Fruit fly (Drosophila melanogaster) whole organism, wandering third instar larva: ENCODE data around the gene CG33229.

Source experiments
- HLH106 ChIP-seq: fragments of 200-800 bp; optimal IDR thresholded peaks from 3 replicates; lab custom pipeline; 2019; ENCODE audit warnings: missing biosample characterization, mild to moderate bottlenecking, missing genetic modification characterization, moderate library complexity
- Hr78 ChIP-seq: fragments of >200 bp; optimal IDR thresholded peaks from 2 replicates; lab custom pipeline; 2017; ENCODE audit warnings: missing biosample characterization, missing genetic modification characterization
- Hr83 ChIP-seq: fragments of 200-300 bp; sonication (Bioruptor generic); optimal IDR thresholded peaks from 2 replicates; lab custom pipeline; 2016; ENCODE audit warnings: missing biosample characterization, mild to moderate bottlenecking, missing genetic modification characterization, moderate library complexity; ENCODE audit not compliant: poor library complexity, severe bottlenecking
- Mio ChIP-seq: sonication (Bioruptor generic); optimal IDR thresholded peaks from 2 replicates; lab custom pipeline; 2016; ENCODE audit warnings: missing biosample characterization, missing genetic modification characterization
- OdsH ChIP-seq: fragments of 200-800 bp; sonication (Bioruptor generic); optimal IDR thresholded peaks from 2 replicates; lab custom pipeline; 2016; ENCODE audit warnings: missing biosample characterization, mild to moderate bottlenecking, missing genetic modification characterization
- brk ChIP-seq: fragments of 200-800 bp; sonication (Bioruptor generic); optimal IDR thresholded peaks from 2 replicates; lab custom pipeline; 2016; ENCODE audit warnings: missing biosample characterization, mild to moderate bottlenecking, missing genetic modification characterization
- dsf ChIP-seq: sonication (Bioruptor generic); optimal IDR thresholded peaks from 2 replicates; lab custom pipeline; 2016; ENCODE audit warnings: missing biosample characterization, missing genetic modification characterization, borderline replicate concordance
- pan ChIP-seq: fragments of >200 bp; optimal IDR thresholded peaks from 2 replicates; lab custom pipeline; 2017
- psq ChIP-seq: fragments of 200-800 bp; sonication (Bioruptor generic); optimal IDR thresholded peaks from 3 replicates; lab custom pipeline; 2017; ENCODE audit warnings: missing biosample characterization, mild to moderate bottlenecking, missing genetic modification characterization, moderate library complexity
- rgr ChIP-seq: fragments of 200-800 bp; sonication (Bioruptor generic); optimal IDR thresholded peaks from 3 replicates; lab custom pipeline; 2016; ENCODE audit warnings: missing biosample characterization, mild to moderate bottlenecking, missing genetic modification characterization

DNA sequence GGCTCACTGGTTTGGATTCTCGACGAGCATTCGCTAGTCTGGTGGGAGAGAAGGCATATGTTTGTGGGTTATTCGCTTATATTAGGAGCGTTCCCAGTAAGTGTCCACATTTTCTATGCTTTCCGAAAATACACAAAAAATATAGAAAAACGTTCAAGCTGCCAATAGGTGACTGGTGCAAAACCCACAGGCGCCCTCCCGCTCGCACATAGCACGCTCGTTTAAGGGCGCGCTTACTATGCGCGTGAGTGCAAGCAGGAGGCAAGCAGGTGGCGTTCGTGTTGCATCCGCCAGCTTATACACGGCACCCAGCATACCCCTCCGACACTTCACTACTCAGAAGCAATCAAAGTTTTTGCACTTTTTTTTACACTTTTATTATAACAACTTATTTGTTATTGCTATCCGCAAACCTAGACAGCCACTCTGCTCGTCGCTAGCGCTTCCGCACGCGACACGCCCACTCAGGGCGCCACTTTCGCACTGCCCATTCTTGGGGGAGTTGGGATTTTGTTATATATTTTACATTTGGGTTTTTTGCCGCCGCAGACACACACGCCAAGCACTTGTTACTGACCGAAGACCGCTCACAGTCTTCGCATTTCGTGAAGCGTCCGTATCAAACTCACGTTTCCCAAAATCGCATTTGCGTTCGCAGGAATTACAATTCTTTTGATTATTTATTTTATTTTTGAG lies 24.5 kb upstream of the CG33229 start:
- TF ChIP-seq pan (lab: Kevin White, UChicago): no peak
- TF ChIP-seq brk (GFP tag; lab: Kevin White, UChicago): no peak
- no peak for TF ChIP-seq rgr (GFP tag; lab: Kevin White, UChicago)
- no peak for TF ChIP-seq psq (GFP tag; lab: Kevin White, UChicago)
- TF ChIP-seq Mio (GFP tag; lab: Kevin White, UChicago): no peak
- TF ChIP-seq HLH106 (tag; lab: Kevin White, UChicago): no peak
- TF ChIP-seq Hr78 (GFP tag; lab: Kevin White, UChicago): no peak
- no peak for TF ChIP-seq dsf (GFP tag; lab: Kevin White, UChicago)
- no peak for TF ChIP-seq Hr83 (GFP tag; lab: Kevin White, UChicago)
- TF ChIP-seq OdsH: no peak
